Worm (Caenorhabditis elegans) whole organism, L2 larva: Measurements from ENCODE around the gene Y2H9A.6.

Experiments used
- C34F6.9 ChIP-seq: fragments of 150-350 bp; optimal IDR thresholded peaks from 2 replicates; lab custom pipeline; 2014; ENCODE audit warnings: missing biosample characterization, missing genetic modification characterization
- F13H6.1 ChIP-seq: sonication (generic microtip); optimal IDR thresholded peaks from 2 replicates; lab custom pipeline; 2016; ENCODE audit warnings: missing genetic modification characterization, missing compliant biosample characterization
- Y55F3AM.14 ChIP-seq: fragments of 200-800 bp; sonication (Bioruptor generic); optimal IDR thresholded peaks from 2 replicates; lab custom pipeline; 2018; ENCODE audit warnings: mild to moderate bottlenecking, missing genetic modification characterization, missing compliant biosample characterization
- ZK546.5 ChIP-seq: sonication (generic microtip); optimal IDR thresholded peaks from 2 replicates; lab custom pipeline; 2017; ENCODE audit warnings: missing biosample characterization, missing genetic modification characterization
- alr-1 ChIP-seq: fragments of 150-350 bp; optimal IDR thresholded peaks from 2 replicates; lab custom pipeline; 2014; ENCODE audit warnings: missing biosample characterization, missing genetic modification characterization
- ama-1 ChIP-seq: fragments of 150-350 bp; optimal IDR thresholded peaks from 2 replicates; lab custom pipeline; 2018; ENCODE audit warnings: inconsistent platforms
- blmp-1 ChIP-seq: sonication (generic microtip); optimal IDR thresholded peaks from 2 replicates; lab custom pipeline; 2017; ENCODE audit warnings: missing genetic modification characterization, mild to moderate bottlenecking, missing compliant biosample characterization, antibody characterized with exemption, moderate library complexity; ENCODE audit not compliant: insufficient read depth
- ceh-16 ChIP-seq: fragments of 150-350 bp; optimal IDR thresholded peaks from 2 replicates; lab custom pipeline; 2014; ENCODE audit warnings: missing biosample characterization, missing genetic modification characterization
- egl-27 ChIP-seq: sonication (generic microtip); optimal IDR thresholded peaks from 3 replicates; lab custom pipeline; 2017; ENCODE audit warnings: missing biosample characterization, missing genetic modification reagents, missing genetic modification characterization
- elt-1 ChIP-seq: fragments of 150-350 bp; optimal IDR thresholded peaks from 2 replicates; lab custom pipeline; 2014; ENCODE audit warnings: missing biosample characterization, missing genetic modification characterization
- fos-1 ChIP-seq: fragments of 150-350 bp; optimal IDR thresholded peaks from 2 replicates; lab custom pipeline; 2014; ENCODE audit warnings: missing biosample characterization, missing genetic modification characterization
- gmeb-1 ChIP-seq: fragments of 150-350 bp; optimal IDR thresholded peaks from 2 replicates; lab custom pipeline; 2014; ENCODE audit warnings: missing biosample characterization, missing genetic modification characterization
- lin-11 ChIP-seq: fragments of 150-350 bp; sonication (generic microtip); optimal IDR thresholded peaks from 2 replicates; lab custom pipeline; 2014; ENCODE audit warnings: missing biosample characterization, missing genetic modification characterization, inconsistent platforms, mixed read lengths
- lin-13 ChIP-seq: fragments of 150-350 bp; optimal IDR thresholded peaks from 2 replicates; lab custom pipeline; 2014; ENCODE audit warnings: missing biosample characterization, missing genetic modification reagents, missing genetic modification characterization
- lsy-2 ChIP-seq, 2 experiments: fragments of 150-350 bp in 1 of 2; sonication (generic microtip) in 1 of 2; optimal IDR thresholded peaks; 2 replicates each; lab custom pipeline; 2014 to 2017; ENCODE audit warnings: missing biosample characterization in 2 of 2, missing genetic modification characterization in 2 of 2
- mab-5 ChIP-seq: fragments of 150-350 bp; optimal IDR thresholded peaks from 2 replicates; lab custom pipeline; 2014; ENCODE audit warnings: missing biosample characterization, missing genetic modification characterization
- mdl-1 ChIP-seq, 2 experiments: fragments of 150-350 bp in 1 of 2; sonication (generic microtip) in 1 of 2; optimal IDR thresholded peaks; 2 replicates each; lab custom pipeline; 2017; ENCODE audit warnings: missing biosample characterization in 2 of 2, missing genetic modification characterization in 2 of 2
- nhr-11 ChIP-seq: fragments of 150-350 bp; optimal IDR thresholded peaks from 2 replicates; lab custom pipeline; 2014; ENCODE audit warnings: missing biosample characterization, missing genetic modification characterization
- nhr-12 ChIP-seq: fragments of 150-350 bp; optimal IDR thresholded peaks from 2 replicates; lab custom pipeline; 2014; ENCODE audit warnings: missing biosample characterization, missing genetic modification characterization
- nhr-129 ChIP-seq: fragments of 150-350 bp; optimal IDR thresholded peaks from 2 replicates; lab custom pipeline; 2014; ENCODE audit warnings: missing biosample characterization, missing genetic modification characterization
- nhr-21 ChIP-seq: fragments of 150-350 bp; optimal IDR thresholded peaks from 2 replicates; lab custom pipeline; 2014; ENCODE audit warnings: missing biosample characterization, missing genetic modification characterization
- nhr-23 ChIP-seq: fragments of 150-350 bp; optimal IDR thresholded peaks from 2 replicates; lab custom pipeline; 2014; ENCODE audit warnings: missing biosample characterization, missing genetic modification reagents, missing genetic modification characterization
- nhr-237 ChIP-seq: fragments of 150-350 bp; optimal IDR thresholded peaks from 2 replicates; lab custom pipeline; 2014; ENCODE audit warnings: missing biosample characterization, missing genetic modification characterization
- nhr-25 ChIP-seq: fragments of 150-350 bp; sonication (generic microtip); optimal IDR thresholded peaks from 3 replicates; lab custom pipeline; 2014; ENCODE audit warnings: missing biosample characterization, missing genetic modification characterization
- peb-1 ChIP-seq: fragments of 150-350 bp; optimal IDR thresholded peaks from 2 replicates; lab custom pipeline; 2014; ENCODE audit warnings: missing biosample characterization, missing genetic modification characterization
- sem-4 ChIP-seq: fragments of 150-350 bp; optimal IDR thresholded peaks from 2 replicates; lab custom pipeline; 2014; ENCODE audit warnings: missing biosample characterization, missing genetic modification reagents, missing genetic modification characterization
- skn-1 ChIP-seq: sonication (generic microtip); optimal IDR thresholded peaks from 2 replicates; lab custom pipeline; 2017; ENCODE audit warnings: missing biosample characterization, missing genetic modification characterization
- sma-3 ChIP-seq: sonication (generic microtip); optimal IDR thresholded peaks from 2 replicates; lab custom pipeline; 2016; ENCODE audit warnings: missing genetic modification reagents, missing genetic modification characterization, missing compliant biosample characterization
- sma-9 ChIP-seq, 2 experiments: fragments of 150-350 bp in 1 of 2; sonication (generic microtip) in 1 of 2; optimal IDR thresholded peaks; 2 replicates each; lab custom pipeline; 2014 to 2016; ENCODE audit warnings: missing genetic modification characterization in 2 of 2, mild to moderate bottlenecking in 1 of 2, missing biosample characterization in 1 of 2, missing compliant biosample characterization in 1 of 2, missing genetic modification reagents in 1 of 2, moderate library complexity in 1 of 2
- snpc-4 ChIP-seq: fragments of 150-350 bp; optimal IDR thresholded peaks from 2 replicates; lab custom pipeline; 2014; ENCODE audit warnings: missing biosample characterization, missing genetic modification characterization
- unc-39 ChIP-seq: fragments of 150-350 bp; optimal IDR thresholded peaks from 2 replicates; lab custom pipeline; 2014; ENCODE audit warnings: missing biosample characterization, missing genetic modification characterization
- zag-1 ChIP-seq: fragments of 150-350 bp; optimal IDR thresholded peaks from 2 replicates; lab custom pipeline; 2014; ENCODE audit warnings: missing biosample characterization, missing genetic modification characterization
- ztf-4 ChIP-seq: fragments of 150-350 bp; optimal IDR thresholded peaks from 2 replicates; lab custom pipeline; 2014; ENCODE audit warnings: missing biosample characterization, missing genetic modification characterization

The Y2H9A.6 gene

DNA sequence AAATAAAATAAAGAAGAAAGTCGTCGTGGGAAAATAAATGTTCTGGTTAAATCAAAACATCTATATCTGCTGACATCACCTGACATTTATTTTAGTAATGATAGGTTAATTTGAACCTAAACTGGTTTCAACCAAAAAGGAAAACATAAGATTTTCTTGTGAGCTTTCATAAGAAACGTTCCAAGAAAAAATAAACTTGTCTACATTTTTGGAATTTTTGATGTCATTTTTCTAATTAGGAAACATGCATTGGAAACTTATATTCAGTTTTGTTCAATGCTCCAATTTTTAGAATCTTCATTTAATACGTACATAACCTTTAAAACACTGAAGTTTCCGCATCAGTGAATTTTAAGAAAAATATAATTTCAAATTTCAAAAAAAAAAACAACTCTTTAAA, 42.1 kb downstream of the Y2H9A.6 start:
- TF ChIP-seq nhr-12 (tag; lab: Kevin White, UChicago) (no peak), zag-1 (tag; lab: Kevin White, UChicago) (no peak), nhr-11 (tag; lab: Kevin White, UChicago) (no peak), skn-1 (tag; lab: Kevin White, UChicago) (no peak), elt-1 (no peak), Y55F3AM.14 (GFP tag; lab: Kevin White, UChicago) (no peak), peb-1 (no peak), nhr-237 (tag; lab: Kevin White, UChicago) (no peak), lin-13 (GFP tag; lab: Kevin White, UChicago) (no peak), alr-1 (tag; lab: Kevin White, UChicago) (no peak), unc-39 (tag; lab: Kevin White, UChicago) (no peak), egl-27 (tag; lab: Kevin White, UChicago) (no peak), mab-5 (tag; lab: Kevin White, UChicago) (no peak), lin-11 (tag; lab: Kevin White, UChicago) (no peak), F13H6.1 (no peak), ZK546.5 (tag; lab: Kevin White, UChicago) (no peak)
- TF ChIP-seq, all 48 proteins: peak for 0

DNA sequence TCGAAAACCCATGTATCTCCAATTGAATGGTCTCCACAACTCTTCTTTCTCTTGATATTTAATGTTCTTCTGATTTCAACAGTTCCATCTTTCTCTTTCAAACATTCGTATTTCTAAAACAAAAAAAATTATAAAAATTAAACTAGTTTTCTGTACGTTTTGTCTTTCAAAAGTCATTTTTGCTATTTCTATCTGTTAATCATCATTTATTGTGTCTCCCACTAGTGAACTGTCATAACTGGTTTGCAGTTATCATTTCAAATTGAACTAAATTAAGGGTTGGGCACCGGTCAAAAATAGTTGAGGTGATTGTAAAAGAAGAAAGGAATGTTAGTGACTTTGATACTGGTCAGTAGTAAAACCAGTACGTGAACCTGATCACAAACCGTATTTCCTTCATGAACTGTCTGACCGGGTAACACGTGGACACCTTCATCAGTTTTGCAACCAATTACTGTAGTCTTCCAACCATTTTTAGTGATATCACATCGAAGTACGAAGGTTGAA, 44.7 kb downstream of the Y2H9A.6 start:
- TF ChIP-seq blmp-1 (tag; lab: Kevin White, UChicago), result peak; percentile 20
- no peak for TF ChIP-seq lsy-2 (tag; optimal IDR thresholded peaks at IDR 0.05; lab: Kevin White, UChicago)
- peak; percentile 44 for TF ChIP-seq nhr-25
- no peak for TF ChIP-seq ztf-4 (tag; lab: Kevin White, UChicago)
- TF ChIP-seq sma-3 (GFP tag; lab: Kevin White, UChicago), result no peak
- no peak for TF ChIP-seq skn-1 (tag; lab: Kevin White, UChicago)
- no peak for TF ChIP-seq gmeb-1
- TF ChIP-seq sma-9 (GFP tag; optimal IDR thresholded peaks at IDR 0.05; lab: Kevin White, UChicago), result peak; percentile 46
- no peak for TF ChIP-seq sma-9 (tag; optimal IDR thresholded peaks at IDR 0.05; lab: Kevin White, UChicago)
- TF ChIP-seq lin-11 (tag; lab: Kevin White, UChicago), result no peak
- TF ChIP-seq, all 48 proteins: peak for 3

DNA sequence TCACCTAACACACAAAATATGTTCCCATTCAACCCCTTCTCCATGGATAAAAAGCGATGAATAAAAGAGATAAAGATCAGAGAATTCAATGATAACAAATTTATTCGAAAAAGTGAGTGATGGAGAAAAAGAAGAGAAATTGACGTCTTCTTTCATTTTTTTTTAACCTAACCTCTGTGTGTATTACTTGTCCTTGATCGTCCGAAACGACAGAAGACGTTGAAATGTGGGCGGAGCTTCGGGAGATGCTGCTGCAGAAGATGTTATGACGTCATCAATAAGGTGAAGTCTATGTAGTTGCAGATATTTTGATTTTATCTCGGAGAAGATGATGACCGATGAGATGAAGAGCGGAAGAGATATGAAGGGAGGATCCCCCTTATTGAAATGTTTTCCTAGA, 46.2 kb downstream of the Y2H9A.6 start, which contains the start of gene T10G3.3:
Gene T10G3.3, minus strand, starts transcription at position 370 of the 400 bp plus-strand sequence.
- TF ChIP-seq snpc-4, result no peak
- TF ChIP-seq egl-27 (tag; lab: Kevin White, UChicago), result peak; percentile 13
- TF ChIP-seq Y55F3AM.14 (GFP tag; lab: Kevin White, UChicago), result no peak
- no peak for TF ChIP-seq nhr-129
- no peak for TF ChIP-seq gmeb-1
- no peak for TF ChIP-seq lsy-2 (tag; optimal IDR thresholded peaks at IDR 0.05; lab: Kevin White, UChicago)
- no peak for TF ChIP-seq alr-1 (tag; lab: Kevin White, UChicago)
- no peak for TF ChIP-seq ztf-4 (tag; lab: Kevin White, UChicago)
- TF ChIP-seq mab-5 (tag; lab: Kevin White, UChicago), result no peak
- no peak for TF ChIP-seq lin-13 (GFP tag; lab: Kevin White, UChicago)
- no peak for TF ChIP-seq sem-4
- TF ChIP-seq nhr-25, result peak; percentile 61
- TF ChIP-seq ama-1, result no peak
- TF ChIP-seq nhr-21, result peak; percentile 4
- TF ChIP-seq sma-9 (GFP tag; optimal IDR thresholded peaks at IDR 0.05; lab: Kevin White, UChicago), result peak; percentile 55
- TF ChIP-seq sma-9 (tag; optimal IDR thresholded peaks at IDR 0.05; lab: Kevin White, UChicago), result no peak
- TF ChIP-seq nhr-23 (tag; lab: Kevin White, UChicago), result no peak
- TF ChIP-seq lin-11 (tag; lab: Kevin White, UChicago), result no peak
- TF ChIP-seq blmp-1 (tag; lab: Kevin White, UChicago), result peak; percentile 70
- no peak for TF ChIP-seq nhr-237 (tag; lab: Kevin White, UChicago)
- TF ChIP-seq fos-1 (tag; lab: Kevin White, UChicago), result peak; percentile 51
- no peak for TF ChIP-seq unc-39 (tag; lab: Kevin White, UChicago)
- TF ChIP-seq ceh-16 (tag; lab: Kevin White, UChicago), result peak; percentile 57
- TF ChIP-seq mdl-1 (tag; optimal IDR thresholded peaks at IDR 0.05; lab: Kevin White, UChicago), result no peak
- no peak for TF ChIP-seq peb-1
- TF ChIP-seq C34F6.9, result no peak
- peak; percentile 43 for TF ChIP-seq elt-1
- no peak for TF ChIP-seq F13H6.1
